Fruit fly (Drosophila melanogaster): ENCODE results near the gene RabX4.

dm6 chr3R:24778218-24778739 is 49.9 kb downstream of the RabX4 start:
- no peak for TF ChIP-seq h (optimal IDR thresholded peaks at IDR 0.05)
- TF ChIP-seq ttk (optimal IDR thresholded peaks at IDR 0.05), result no peak

All from Kc167 (cell line).